Fruit fly (Drosophila melanogaster): ENCODE data around the gene Dph1.

Gene Dph1

dm6 chr3L:11648410-11648809, 48.4 kb downstream of the Dph1 start, which contains the start of the genes RIOK1 and Polr3H (continued):
- no peak for TF ChIP-seq pita (GFP tag; optimal IDR thresholded peaks at IDR 0.05)
- TF ChIP-seq sisA (GFP tag; IDR thresholded peaks at IDR 0.05), result peak; percentile 56
- TF ChIP-seq sna (GFP tag; IDR thresholded peaks at IDR 0.05; ENCODE audit: partially characterized antibody), result no peak
- peak; percentile 74 for TF ChIP-seq H2.0 (GFP tag; IDR thresholded peaks at IDR 0.05)
- peak; percentile 55 for TF ChIP-seq CG1233 (GFP tag; optimal IDR thresholded peaks at IDR 0.05)
- TF ChIP-seq Hey (tag; optimal IDR thresholded peaks at IDR 0.05), result no peak
- TF ChIP-seq Antp (GFP tag; optimal IDR thresholded peaks at IDR 0.05), result peak; percentile 60
- TF ChIP-seq zen2 (GFP tag; IDR thresholded peaks at IDR 0.05; ENCODE audit: partially characterized antibody), result no peak
- peak; percentile 67 for TF ChIP-seq Mad (GFP tag; optimal IDR thresholded peaks at IDR 0.05)
- TF ChIP-seq tll (GFP tag; optimal IDR thresholded peaks at IDR 0.05), result no peak
- no peak for TF ChIP-seq hkb (optimal IDR thresholded peaks at IDR 0.05)
- TF ChIP-seq hkb (GFP tag; IDR thresholded peaks at IDR 0.05), result peak; percentile 77
- peak; percentile 14 for TF ChIP-seq CG11398 (GFP tag; optimal IDR thresholded peaks at IDR 0.05)
- TF ChIP-seq C15 (GFP tag; IDR thresholded peaks at IDR 0.05), result no peak
- peak; percentile 41; the same call in 1 of the 2 replicates for TF ChIP-seq Adf1 (GFP tag; IDR thresholded peaks at IDR 0.05)
- no peak for TF ChIP-seq CG11560 (tag; IDR thresholded peaks at IDR 0.05)
- peak; percentile 68 for TF ChIP-seq CG17328 (GFP tag; IDR thresholded peaks at IDR 0.05)
- TF ChIP-seq CG8478 (optimal IDR thresholded peaks at IDR 0.05), result no peak
- TF ChIP-seq kni (GFP tag; optimal IDR thresholded peaks at IDR 0.05), result no peak
- TF ChIP-seq CG9797 (GFP tag; optimal IDR thresholded peaks at IDR 0.05), result peak; percentile 82
- TF ChIP-seq Ssrp (tag; optimal IDR thresholded peaks at IDR 0.05), result peak; percentile 43
- TF ChIP-seq dati (GFP tag; IDR thresholded peaks at IDR 0.05), result no peak
- TF ChIP-seq chn (GFP tag; optimal IDR thresholded peaks at IDR 0.05), result peak; percentile 81
- TF ChIP-seq esg (GFP tag; conservative IDR thresholded peaks at IDR 0.05), result peak; percentile 49; the same call in 1 of the 2 replicates
- no peak for TF ChIP-seq Deaf1 (tag; optimal IDR thresholded peaks at IDR 0.05)
- peak; percentile 63 for TF ChIP-seq Hr3 (GFP tag; optimal IDR thresholded peaks at IDR 0.05)
- peak; percentile 72 for TF ChIP-seq tin (GFP tag; optimal IDR thresholded peaks at IDR 0.05)
- peak; percentile 72 for TF ChIP-seq CG33213 (GFP tag; optimal IDR thresholded peaks at IDR 0.05)
- TF ChIP-seq Nf-YC (tag; optimal IDR thresholded peaks at IDR 0.05), result no peak
- peak; percentile 34 for TF ChIP-seq ewg (GFP tag; optimal IDR thresholded peaks at IDR 0.05)
- TF ChIP-seq CG17612 (GFP tag; IDR thresholded peaks at IDR 0.05), result 0 out of 2 replicates have a peak, but pooled peaks have one; percentile 8
- no peak for TF ChIP-seq CG34224 (GFP tag; IDR thresholded peaks at IDR 0.05; ENCODE audit: partially characterized antibody)
- no peak for TF ChIP-seq gt (GFP tag; IDR thresholded peaks at IDR 0.05)
- TF ChIP-seq gem (tag; optimal IDR thresholded peaks at IDR 0.05), result no peak
- TF ChIP-seq CG13624 (GFP tag; optimal IDR thresholded peaks at IDR 0.05), result peak; percentile 80
- TF ChIP-seq CG6765 (GFP tag; optimal IDR thresholded peaks at IDR 0.05), result no peak
- TF ChIP-seq B-H1 (GFP tag; IDR thresholded peaks at IDR 0.05), result no peak; the same call in 2 of the 3 replicates
- TF ChIP-seq peb (GFP tag; IDR thresholded peaks at IDR 0.05), result 0 out of 2 replicates have a peak, but pooled peaks have one; percentile 28
- TF ChIP-seq yki (optimal IDR thresholded peaks at IDR 0.05), result no peak
- TF ChIP-seq Ravus (GFP tag; IDR thresholded peaks at IDR 0.05), result no peak; the same call in 1 of the 2 replicates
- TF ChIP-seq gsb (GFP tag; IDR thresholded peaks at IDR 0.05), result no peak
- TF ChIP-seq CG30403 (GFP tag; optimal IDR thresholded peaks at IDR 0.05), result peak; percentile 66
- TF ChIP-seq CG6689 (GFP tag; IDR thresholded peaks at IDR 0.05), result peak; percentile 58
- TF ChIP-seq TFAM (GFP tag; optimal IDR thresholded peaks at IDR 0.05), result no peak
- no peak for TF ChIP-seq CG8765 (GFP tag; IDR thresholded peaks at IDR 0.05)
- TF ChIP-seq Atf-2 (GFP tag; optimal IDR thresholded peaks at IDR 0.05), result peak; percentile 61
- no peak for TF ChIP-seq CG12104 (GFP tag; optimal IDR thresholded peaks at IDR 0.05)
- TF ChIP-seq fru (optimal IDR thresholded peaks at IDR 0.05), result no peak
- TF ChIP-seq CG10267 (tag; optimal IDR thresholded peaks at IDR 0.05), result peak; percentile 69
- peak; percentile 72 for TF ChIP-seq CG18476 (GFP tag; optimal IDR thresholded peaks at IDR 0.05)
- no peak for TF ChIP-seq HLH4C (GFP tag; IDR thresholded peaks at IDR 0.05; ENCODE audit: partially characterized antibody)
- peak; percentile 60 for TF ChIP-seq Ada2b (GFP tag; IDR thresholded peaks at IDR 0.05)
- no peak for TF ChIP-seq CG16813 (GFP tag; IDR thresholded peaks at IDR 0.05; ENCODE audit: partially characterized antibody)

All from whole organism, embryonic.